Worm (Caenorhabditis elegans): ENCODE results near the gene nhr-17.

DNA sequence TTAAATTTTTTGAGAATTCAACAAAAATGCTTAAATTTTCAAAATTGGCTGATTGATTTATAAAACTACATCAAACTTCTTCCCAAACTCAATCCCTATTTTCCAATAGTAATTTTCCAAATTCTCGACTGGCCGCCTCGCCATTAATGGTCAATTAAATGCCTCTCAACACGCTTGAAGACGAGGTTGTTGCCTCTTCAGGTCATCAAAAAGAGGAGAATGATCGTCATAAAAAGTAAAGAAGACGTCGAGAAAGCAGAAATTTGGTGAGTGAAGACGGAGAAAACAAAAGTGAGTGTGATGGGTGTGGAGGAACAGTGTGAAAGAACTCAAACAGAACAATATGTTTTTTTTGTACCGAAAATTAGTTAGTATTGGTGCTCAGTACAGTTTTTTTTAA lies 26.7 kb downstream of the nhr-17 start:
- no peak for TF ChIP-seq elt-3 (tag; optimal IDR thresholded peaks at IDR 0.05)
- TF ChIP-seq snpc-4 (tag; optimal IDR thresholded peaks at IDR 0.05) = no peak
- TF ChIP-seq unc-39 (tag; optimal IDR thresholded peaks at IDR 0.05) = no peak
- TF ChIP-seq ceh-82 (tag; optimal IDR thresholded peaks at IDR 0.05) = no peak
- TF ChIP-seq ZK546.5 (tag; optimal IDR thresholded peaks at IDR 0.05) = no peak
- TF ChIP-seq Y55F3AM.14 (GFP tag; optimal IDR thresholded peaks at IDR 0.05) = no peak
- no peak for TF ChIP-seq mdl-1 (tag; optimal IDR thresholded peaks at IDR 0.05)
- no peak for TF ChIP-seq lin-39 (tag; optimal IDR thresholded peaks at IDR 0.05)
- TF ChIP-seq nhr-237 (tag; optimal IDR thresholded peaks at IDR 0.05) = no peak
- no peak for TF ChIP-seq unc-62 (GFP tag; optimal IDR thresholded peaks at IDR 0.05)
